ENCODE assay signal across 4 fruit fly cellular contexts in the genomic region with DNA sequence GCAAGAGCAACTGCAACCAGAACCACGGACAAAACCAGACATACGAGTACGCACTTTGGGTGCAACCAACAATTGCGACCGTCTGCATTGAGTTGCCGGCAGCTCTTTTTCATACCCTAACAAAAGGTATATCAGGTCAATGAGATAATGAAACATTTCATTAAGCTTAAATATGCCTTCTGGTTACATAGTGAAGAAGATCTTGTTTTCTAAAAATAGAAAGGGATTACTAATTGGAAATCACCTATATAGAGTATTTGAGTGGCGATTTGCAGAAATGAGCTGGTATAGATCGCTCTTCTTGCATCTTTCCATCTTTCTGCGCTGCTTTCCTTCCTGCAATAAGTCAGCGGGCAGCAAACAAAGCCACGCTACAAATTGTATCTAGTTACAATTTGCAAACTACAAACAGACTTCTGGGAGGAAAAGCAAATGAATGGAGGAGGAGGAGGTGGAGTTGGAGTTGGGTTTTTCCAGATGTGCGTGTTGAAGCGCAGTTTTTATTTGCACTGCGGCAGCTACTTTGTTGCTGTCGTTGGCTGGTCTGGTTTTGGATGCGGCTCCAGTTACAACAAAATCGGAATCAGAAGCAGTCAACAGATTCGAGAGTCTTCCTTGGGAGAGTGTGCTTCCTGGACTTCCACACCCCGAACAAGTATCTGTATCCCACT.
TF ChIP-seq lines count a peak whose summit lies in the region.

No protein-coding gene starts in this region.

- TF ChIP-seq CTCF in whole organism, embryonic (GFP tag; optimal IDR thresholded peaks at IDR 0.05; lab: Kevin White, UChicago), result no peak

TF ChIP-seq in whole organism, embryonic, 481 proteins besides CTCF, POLR2A, EP300 and RAD21:
- TF ChIP-seq HmgZ (tag; optimal IDR thresholded peaks at IDR 0.05; lab: Kevin White, UChicago), result no peak
- TF ChIP-seq CG10209 (GFP tag; optimal IDR thresholded peaks at IDR 0.05; lab: Kevin White, UChicago), result no peak
- TF ChIP-seq CG10979 (tag; optimal IDR thresholded peaks at IDR 0.05; lab: Kevin White, UChicago), result peak; percentile 13
- no peak for TF ChIP-seq CG10959 (GFP tag; IDR thresholded peaks at IDR 0.05; lab: Robert Waterston, UW)
- TF ChIP-seq nom (GFP tag; optimal IDR thresholded peaks at IDR 0.05; lab: Kevin White, UChicago), result peak; percentile 73
- TF ChIP-seq D19A (tag; optimal IDR thresholded peaks at IDR 0.05; lab: Kevin White, UChicago), result peak; percentile 36
- TF ChIP-seq ab (GFP tag; optimal IDR thresholded peaks at IDR 0.05; lab: Kevin White, UChicago), result no peak
- TF ChIP-seq CG16815 (GFP tag; optimal IDR thresholded peaks at IDR 0.05; lab: Kevin White, UChicago), result no peak
- TF ChIP-seq ssp (GFP tag; IDR thresholded peaks at IDR 0.05; lab: Robert Waterston, UW), result no peak
- TF ChIP-seq nmo (GFP tag; optimal IDR thresholded peaks at IDR 0.05; lab: Kevin White, UChicago), result peak; percentile 10
- TF ChIP-seq Drgx (GFP tag; IDR thresholded peaks at IDR 0.05; lab: Robert Waterston, UW), result peak; percentile 91
- TF ChIP-seq CG1647 (GFP tag; optimal IDR thresholded peaks at IDR 0.05; lab: Kevin White, UChicago), result no peak
- TF ChIP-seq bsh (GFP tag; optimal IDR thresholded peaks at IDR 0.05; lab: Kevin White, UChicago), result peak in 1 of 2 experiments; percentile 92
- TF ChIP-seq CG2875 (GFP tag; optimal IDR thresholded peaks at IDR 0.05; lab: Kevin White, UChicago), result no peak
- TF ChIP-seq az2 (GFP tag; optimal IDR thresholded peaks at IDR 0.05; lab: Kevin White, UChicago), result no peak

TF ChIP-seq in whole organism, prepupa, 60 proteins besides CTCF, POLR2A, EP300 and RAD21 (continues in another document):
- peak; percentile 89 for TF ChIP-seq CG4318 (GFP tag; optimal IDR thresholded peaks at IDR 0.05; lab: Kevin White, UChicago)
- peak; percentile 82 for TF ChIP-seq CG6808 (GFP tag; optimal IDR thresholded peaks at IDR 0.05; lab: Kevin White, UChicago)
- peak; percentile 89 for TF ChIP-seq CG6276 (GFP tag; optimal IDR thresholded peaks at IDR 0.05; lab: Kevin White, UChicago)
- TF ChIP-seq fkh (GFP tag; optimal IDR thresholded peaks at IDR 0.05; lab: Kevin White, UChicago), result no peak
- peak; percentile 62 for TF ChIP-seq CG1621 (tag; optimal IDR thresholded peaks at IDR 0.05; lab: Kevin White, UChicago)
- TF ChIP-seq acj6 (GFP tag; optimal IDR thresholded peaks at IDR 0.05; lab: Kevin White, UChicago), result peak; percentile 86
- no peak for TF ChIP-seq Hr38 (GFP tag; optimal IDR thresholded peaks at IDR 0.05; lab: Kevin White, UChicago)
- TF ChIP-seq salr (GFP tag; optimal IDR thresholded peaks at IDR 0.05; lab: Kevin White, UChicago), result peak; percentile 61 to 90
- peak; percentile 75 for TF ChIP-seq Sox102F (GFP tag; optimal IDR thresholded peaks at IDR 0.05; lab: Kevin White, UChicago)
- TF ChIP-seq CG31627 (GFP tag; optimal IDR thresholded peaks at IDR 0.05; lab: Kevin White, UChicago), result peak; percentile 77
- peak; percentile 94 for TF ChIP-seq Eip78C (GFP tag; lab: Kevin White, UChicago)
- TF ChIP-seq Met (GFP tag; optimal IDR thresholded peaks at IDR 0.05; lab: Kevin White, UChicago), result peak; percentile 68
- TF ChIP-seq Hr4 (GFP tag; optimal IDR thresholded peaks at IDR 0.05; lab: Kevin White, UChicago), result peak; percentile 88
- TF ChIP-seq CG3032 (tag; optimal IDR thresholded peaks at IDR 0.05; lab: Kevin White, UChicago), result peak; percentile 86
- peak; percentile 74 for TF ChIP-seq Hr39 (GFP tag; optimal IDR thresholded peaks at IDR 0.05; lab: Kevin White, UChicago)
- TF ChIP-seq CG15336 (GFP tag; IDR thresholded peaks at IDR 0.05; lab: Robert Waterston, UW), result peak; percentile 93
- peak; percentile 93 for TF ChIP-seq eg (GFP tag; IDR thresholded peaks at IDR 0.05; lab: Robert Waterston, UW)
- peak; percentile 79 for TF ChIP-seq Ets96B (tag; optimal IDR thresholded peaks at IDR 0.05; lab: Kevin White, UChicago)
- TF ChIP-seq dac (GFP tag; optimal IDR thresholded peaks at IDR 0.05; lab: Kevin White, UChicago), result peak; percentile 70
- peak; percentile 80 for TF ChIP-seq CG10631 (GFP tag; optimal IDR thresholded peaks at IDR 0.05; lab: Kevin White, UChicago)
- TF ChIP-seq Smox (GFP tag; optimal IDR thresholded peaks at IDR 0.05; lab: Kevin White, UChicago), result peak; percentile 68
- TF ChIP-seq Blimp-1 (GFP tag; optimal IDR thresholded peaks at IDR 0.05; lab: Kevin White, UChicago), result peak; percentile 18
- peak; percentile 93 for TF ChIP-seq Gug (GFP tag; IDR thresholded peaks at IDR 0.05; lab: Robert Waterston, UW)

TF ChIP-seq in whole organism, pupa, 21 proteins besides CTCF, POLR2A, EP300 and RAD21:
- TF ChIP-seq CG12605 (GFP tag; IDR thresholded peaks at IDR 0.05; lab: Robert Waterston, UW) (peak; percentile 89), CG10348 (GFP tag; IDR thresholded peaks at IDR 0.05; lab: Robert Waterston, UW) (no peak), CG17806 (tag; optimal IDR thresholded peaks at IDR 0.05; lab: Kevin White, UChicago) (peak; percentile 92), Pif1A (GFP tag; optimal IDR thresholded peaks at IDR 0.05; lab: Kevin White, UChicago) (peak; percentile 92), EcR (GFP tag; optimal IDR thresholded peaks at IDR 0.05; lab: Kevin White, UChicago) (no peak), CG15710 (tag; optimal IDR thresholded peaks at IDR 0.05; lab: Kevin White, UChicago) (peak; percentile 83), Pif1B (GFP tag; optimal IDR thresholded peaks at IDR 0.05; lab: Kevin White, UChicago) (peak; percentile 86), Ets98B (GFP tag; IDR thresholded peaks at IDR 0.05; lab: Robert Waterston, UW) (peak; percentile 94), CG9948 (tag; optimal IDR thresholded peaks at IDR 0.05; lab: Kevin White, UChicago) (peak; percentile 91), CG8159 (tag; optimal IDR thresholded peaks at IDR 0.05; lab: Kevin White, UChicago) (peak; percentile 82), CG14655 (GFP tag; optimal IDR thresholded peaks at IDR 0.05; lab: Kevin White, UChicago) (peak; percentile 98), CG8301 (tag; optimal IDR thresholded peaks at IDR 0.05; lab: Kevin White, UChicago) (peak; percentile 98), rn (GFP tag; IDR thresholded peaks at IDR 0.05; lab: Robert Waterston, UW) (peak; percentile 79), CG4496 (GFP tag; IDR thresholded peaks at IDR 0.05; lab: Robert Waterston, UW) (peak; percentile 95), fd96Ca (GFP tag; IDR thresholded peaks at IDR 0.05; lab: Robert Waterston, UW) (peak; percentile 86), CG13204 (GFP tag; optimal IDR thresholded peaks at IDR 0.05; lab: Kevin White, UChicago) (peak; percentile 75), CG34367 (tag; optimal IDR thresholded peaks at IDR 0.05; lab: Kevin White, UChicago) (peak; percentile 84), gl (tag; optimal IDR thresholded peaks at IDR 0.05; lab: Kevin White, UChicago) (peak; percentile 82), CG32121 (GFP tag; IDR thresholded peaks at IDR 0.05; lab: Robert Waterston, UW) (peak; percentile 74), D1 (tag; optimal IDR thresholded peaks at IDR 0.05; lab: Kevin White, UChicago) (peak; percentile 68), Snoo (tag; optimal IDR thresholded peaks at IDR 0.05; lab: Kevin White, UChicago) (peak; percentile 61)

TF ChIP-seq in whole organism, wandering third instar larva, 38 proteins besides CTCF, POLR2A, EP300 and RAD21 (continues in another document):
- TF ChIP-seq Rel (GFP tag; optimal IDR thresholded peaks at IDR 0.05; lab: Kevin White, UChicago), result no peak
- no peak for TF ChIP-seq Rel (tag; optimal IDR thresholded peaks at IDR 0.05; lab: Kevin White, UChicago)
- peak; percentile 36 for TF ChIP-seq OdsH (GFP tag; optimal IDR thresholded peaks at IDR 0.05; lab: Kevin White, UChicago)
- TF ChIP-seq tai (GFP tag; optimal IDR thresholded peaks at IDR 0.05; lab: Kevin White, UChicago), result no peak
- no peak for TF ChIP-seq Dif (GFP tag; optimal IDR thresholded peaks at IDR 0.05; lab: Kevin White, UChicago; ENCODE audit: partially characterized antibody)
- peak; percentile 45 for TF ChIP-seq fru (GFP tag; optimal IDR thresholded peaks at IDR 0.05; lab: Kevin White, UChicago)
- TF ChIP-seq Hr83 (GFP tag; optimal IDR thresholded peaks at IDR 0.05; lab: Kevin White, UChicago; ENCODE audit: poor library complexity, severe bottlenecking), result no peak
- TF ChIP-seq sage (GFP tag; optimal IDR thresholded peaks at IDR 0.05; lab: Kevin White, UChicago), result no peak
- TF ChIP-seq br (GFP tag; optimal IDR thresholded peaks at IDR 0.05; lab: Kevin White, UChicago), result peak; percentile 12
- TF ChIP-seq GATAd (GFP tag; optimal IDR thresholded peaks at IDR 0.05; lab: Kevin White, UChicago), result no peak
- peak; percentile 43 for TF ChIP-seq rgr (GFP tag; optimal IDR thresholded peaks at IDR 0.05; lab: Kevin White, UChicago)
- peak; percentile 47 for TF ChIP-seq woc (GFP tag; optimal IDR thresholded peaks at IDR 0.05; lab: Kevin White, UChicago)
- no peak for TF ChIP-seq pan (optimal IDR thresholded peaks at IDR 0.05; lab: Kevin White, UChicago)
- TF ChIP-seq HLH106 (tag; optimal IDR thresholded peaks at IDR 0.05; lab: Kevin White, UChicago), result peak; percentile 52
- TF ChIP-seq Jra (GFP tag; optimal IDR thresholded peaks at IDR 0.05; lab: Kevin White, UChicago), result no peak
- TF ChIP-seq h (GFP tag; optimal IDR thresholded peaks at IDR 0.05; lab: Kevin White, UChicago), result peak; percentile 57
- TF ChIP-seq Hnf4 (GFP tag; optimal IDR thresholded peaks at IDR 0.05; lab: Kevin White, UChicago), result no peak
- no peak for TF ChIP-seq dl (GFP tag; optimal IDR thresholded peaks at IDR 0.05; lab: Kevin White, UChicago; ENCODE audit: insufficient read depth in 1 of 2, partially characterized antibody in 2 of 2)
- no peak for TF ChIP-seq usp (GFP tag; optimal IDR thresholded peaks at IDR 0.05; lab: Kevin White, UChicago)
- no peak for TF ChIP-seq Myc (optimal IDR thresholded peaks at IDR 0.05; lab: Kevin White, UChicago)
- TF ChIP-seq dmrt93B (GFP tag; optimal IDR thresholded peaks at IDR 0.05; lab: Kevin White, UChicago), result no peak
- TF ChIP-seq CG32264 (GFP tag; optimal IDR thresholded peaks at IDR 0.05; lab: Kevin White, UChicago), result no peak
- no peak for TF ChIP-seq CrebA (GFP tag; optimal IDR thresholded peaks at IDR 0.05; lab: Kevin White, UChicago; ENCODE audit: borderline replicate concordance)
- no peak for TF ChIP-seq Hr78 (GFP tag; optimal IDR thresholded peaks at IDR 0.05; lab: Kevin White, UChicago)
- no peak for TF ChIP-seq Mio (GFP tag; optimal IDR thresholded peaks at IDR 0.05; lab: Kevin White, UChicago)
- no peak for TF ChIP-seq Abd-B (GFP tag; optimal IDR thresholded peaks at IDR 0.05; lab: Kevin White, UChicago)
- TF ChIP-seq Sp1 (GFP tag; optimal IDR thresholded peaks at IDR 0.05; lab: Kevin White, UChicago), result peak; percentile 45
- no peak for TF ChIP-seq sv (GFP tag; optimal IDR thresholded peaks at IDR 0.05; lab: Kevin White, UChicago)
- no peak for TF ChIP-seq lola (GFP tag; optimal IDR thresholded peaks at IDR 0.05; lab: Kevin White, UChicago)
- TF ChIP-seq jim (GFP tag; optimal IDR thresholded peaks at IDR 0.05; lab: Kevin White, UChicago), result no peak
- no peak for TF ChIP-seq Vsx2 (GFP tag; optimal IDR thresholded peaks at IDR 0.05; lab: Kevin White, UChicago; ENCODE audit: partially characterized antibody)
- TF ChIP-seq psq (GFP tag; optimal IDR thresholded peaks at IDR 0.05; lab: Kevin White, UChicago), result peak; percentile 28
